Worm (Caenorhabditis elegans) whole organism, L4 larva: ENCODE data around the gene pro-2.
A peak's percentile ranks its signal among the peaks of the same experiment; 100 is the strongest.

Experiments
- D1046.2 ChIP-seq: fragments of 200-800 bp; sonication (Bioruptor generic); IDR thresholded peaks from 2 replicates; pipeline ENCODE4 v1.3.6; 2022; ENCODE audit warnings: missing genetic modification characterization, missing compliant biosample characterization
- F10B5.3 ChIP-seq: sonication (generic microtip); optimal IDR thresholded peaks from 2 replicates; lab custom pipeline; 2016; ENCODE audit warnings: mild to moderate bottlenecking, missing genetic modification characterization, missing compliant biosample characterization
- F26F4.8 ChIP-seq: fragments of 200-800 bp; sonication (Bioruptor generic); conservative IDR thresholded peaks from 2 replicates; pipeline ENCODE4 v1.3.6; 2022; ENCODE audit warnings: missing genetic modification characterization, missing compliant biosample characterization
- F44E2.7 ChIP-seq: fragments of 200-800 bp; sonication (Bioruptor generic); IDR thresholded peaks from 2 replicates; pipeline ENCODE4 v2.1.2; 2022; ENCODE audit warnings: missing genetic modification characterization, missing compliant biosample characterization
- F49E8.2 ChIP-seq: sonication (generic microtip); optimal IDR thresholded peaks from 2 replicates; lab custom pipeline; 2016; ENCODE audit warnings: missing compliant biosample characterization, mild to moderate bottlenecking, missing genetic modification characterization, borderline replicate concordance
- T20F7.1 ChIP-seq: fragments of 200-800 bp; sonication (Bioruptor generic); optimal IDR thresholded peaks from 2 replicates; lab custom pipeline; 2018; ENCODE audit warnings: mild to moderate bottlenecking, missing genetic modification characterization, missing compliant biosample characterization
- T26A8.4 ChIP-seq: fragments of 200-800 bp; sonication (Bioruptor generic); IDR thresholded peaks from 2 replicates; pipeline ENCODE4 v1.3.6; 2022; ENCODE audit warnings: missing genetic modification characterization, missing compliant biosample characterization
- Y105C5A.15 ChIP-seq: fragments of 200-800 bp; sonication (Bioruptor generic); IDR thresholded peaks from 2 replicates; pipeline ENCODE4 v1.3.6; 2022; ENCODE audit warnings: missing genetic modification characterization, missing compliant biosample characterization
- Y5F2A.4 ChIP-seq: fragments of 200-800 bp; sonication (Bioruptor generic); optimal IDR thresholded peaks from 2 replicates; lab custom pipeline; 2018; ENCODE audit warnings: mild to moderate bottlenecking, missing genetic modification characterization, missing compliant biosample characterization
- ama-1 ChIP-seq: fragments of 150-350 bp; optimal IDR thresholded peaks from 2 replicates; lab custom pipeline; 2014; ENCODE audit warnings: inconsistent platforms, mixed read lengths
- arid-1 ChIP-seq: fragments of 200-800 bp; sonication (Bioruptor generic); conservative IDR thresholded peaks from 2 replicates; pipeline ENCODE4 v1.3.6; 2022; ENCODE audit warnings: missing genetic modification reagents, missing genetic modification characterization, missing compliant biosample characterization
- attf-4 ChIP-seq: sonication (generic microtip); optimal IDR thresholded peaks from 3 replicates; lab custom pipeline; 2017; ENCODE audit warnings: missing biosample characterization, missing genetic modification characterization
- ceh-28 ChIP-seq: fragments of 150-350 bp; optimal IDR thresholded peaks from 2 replicates; lab custom pipeline; 2014; ENCODE audit warnings: missing biosample characterization, missing genetic modification reagents, missing genetic modification characterization
- ceh-32 ChIP-seq: sonication (generic microtip); optimal IDR thresholded peaks from 2 replicates; lab custom pipeline; 2016; ENCODE audit warnings: mild to moderate bottlenecking, missing genetic modification characterization, missing compliant biosample characterization; ENCODE audit not compliant: poor library complexity
- ceh-44 ChIP-seq: fragments of 200-800 bp; sonication (Bioruptor generic); IDR thresholded peaks from 2 replicates; pipeline ENCODE4 v1.3.6; 2022; ENCODE audit warnings: missing genetic modification reagents, missing genetic modification characterization, missing compliant biosample characterization
- ceh-62 ChIP-seq: sonication (generic microtip); optimal IDR thresholded peaks from 2 replicates; lab custom pipeline; 2017; ENCODE audit warnings: missing biosample characterization, missing genetic modification characterization
- ceh-82 ChIP-seq: sonication (generic microtip); optimal IDR thresholded peaks from 2 replicates; lab custom pipeline; 2017; ENCODE audit warnings: missing biosample characterization, missing genetic modification characterization
- ces-1 ChIP-seq: fragments of 150-350 bp; sonication (generic microtip); optimal IDR thresholded peaks from 4 replicates; lab custom pipeline; 2014; ENCODE audit warnings: missing biosample characterization, missing genetic modification reagents, missing genetic modification characterization
- ctbp-1 ChIP-seq: fragments of 200-800 bp; sonication (Bioruptor generic); IDR thresholded peaks from 2 replicates; pipeline ENCODE4 v1.3.6; 2022; ENCODE audit warnings: missing genetic modification reagents, missing genetic modification characterization, missing compliant biosample characterization
- daf-8 ChIP-seq: fragments of 200-800 bp; sonication (Bioruptor generic); IDR thresholded peaks from 2 replicates; pipeline ENCODE4 v1.3.6; 2022; ENCODE audit warnings: missing genetic modification characterization, missing compliant biosample characterization
- dmd-8 ChIP-seq: fragments of 200-800 bp; sonication (Bioruptor generic); IDR thresholded peaks from 2 replicates; pipeline ENCODE4 v1.3.6; 2022; ENCODE audit warnings: missing genetic modification characterization, missing compliant biosample characterization
- duxl-1 ChIP-seq: sonication (generic microtip); optimal IDR thresholded peaks from 2 replicates; lab custom pipeline; 2016; ENCODE audit warnings: mild to moderate bottlenecking, missing genetic modification characterization, moderate library complexity, missing compliant biosample characterization; ENCODE audit not compliant: poor library complexity
- fkh-10 ChIP-seq: fragments of 150-350 bp; optimal IDR thresholded peaks from 2 replicates; lab custom pipeline; 2014; ENCODE audit warnings: missing biosample characterization, missing genetic modification reagents, missing genetic modification characterization
- fos-1 ChIP-seq: fragments of 150-350 bp; optimal IDR thresholded peaks from 2 replicates; lab custom pipeline; 2014; ENCODE audit warnings: missing biosample characterization, missing genetic modification characterization
- gei-8 ChIP-seq: fragments of 200-800 bp; sonication (Bioruptor generic); optimal IDR thresholded peaks from 2 replicates; lab custom pipeline; 2018; ENCODE audit warnings: mild to moderate bottlenecking, missing genetic modification characterization, missing compliant biosample characterization
- hlh-11 ChIP-seq: fragments of 200-800 bp; sonication (Bioruptor generic); optimal IDR thresholded peaks from 2 replicates; lab custom pipeline; 2018; ENCODE audit warnings: mild to moderate bottlenecking, missing genetic modification characterization, missing compliant biosample characterization
- hlh-30 ChIP-seq: sonication (generic microtip); optimal IDR thresholded peaks from 2 replicates; lab custom pipeline; 2017; ENCODE audit warnings: antibody characterized with exemption, mild to moderate bottlenecking, missing genetic modification characterization, missing compliant biosample characterization; ENCODE audit not compliant: insufficient read depth
- lin-1 ChIP-seq: fragments of 200-800 bp; sonication (Bioruptor generic); IDR thresholded peaks from 2 replicates; pipeline ENCODE4 v1.3.6; 2022; ENCODE audit warnings: missing genetic modification reagents, missing genetic modification characterization, missing compliant biosample characterization
- lin-38 ChIP-seq: fragments of 200-800 bp; sonication (Bioruptor generic); IDR thresholded peaks from 2 replicates; pipeline ENCODE4 v1.3.6; 2022; ENCODE audit warnings: missing genetic modification reagents, missing genetic modification characterization, missing compliant biosample characterization
- lin-39 ChIP-seq: fragments of 150-350 bp; optimal IDR thresholded peaks from 2 replicates; lab custom pipeline; 2014; ENCODE audit warnings: missing biosample characterization, missing genetic modification reagents, missing genetic modification characterization
- lir-3 ChIP-seq: sonication (generic microtip); optimal IDR thresholded peaks from 2 replicates; lab custom pipeline; 2016; ENCODE audit warnings: mild to moderate bottlenecking, missing genetic modification characterization, missing compliant biosample characterization
- lsy-2 ChIP-seq, 2 experiments: fragments of 150-350 bp in 1 of 2; sonication (generic microtip) in 1 of 2; optimal IDR thresholded peaks; 2 replicates each; lab custom pipeline; 2014 to 2017; ENCODE audit warnings: missing biosample characterization in 2 of 2, missing genetic modification characterization in 2 of 2
- mes-2 ChIP-seq: sonication (generic microtip); optimal IDR thresholded peaks from 2 replicates; lab custom pipeline; 2016; ENCODE audit warnings: missing genotype, mild to moderate bottlenecking, missing genetic modification characterization, missing compliant biosample characterization; ENCODE audit not compliant: poor library complexity, severe bottlenecking
- mxl-3 ChIP-seq: fragments of 200-800 bp; sonication (Bioruptor generic); optimal IDR thresholded peaks from 2 replicates; lab custom pipeline; 2018; ENCODE audit warnings: mild to moderate bottlenecking, missing genetic modification characterization, missing compliant biosample characterization
- nhr-102 ChIP-seq: sonication (generic microtip); optimal IDR thresholded peaks from 2 replicates; lab custom pipeline; 2016; ENCODE audit warnings: mild to moderate bottlenecking, missing genetic modification characterization, moderate library complexity, missing compliant biosample characterization
- nhr-11 ChIP-seq: fragments of 150-350 bp; optimal IDR thresholded peaks from 2 replicates; lab custom pipeline; 2014; ENCODE audit warnings: missing biosample characterization, missing genetic modification characterization
- nhr-111 ChIP-seq: fragments of 200-800 bp; sonication (Bioruptor generic); optimal IDR thresholded peaks from 2 replicates; lab custom pipeline; 2018; ENCODE audit warnings: mild to moderate bottlenecking, missing genetic modification characterization, missing compliant biosample characterization
- nhr-237 ChIP-seq: sonication (generic microtip); optimal IDR thresholded peaks from 2 replicates; lab custom pipeline; 2017; ENCODE audit warnings: missing biosample characterization, missing genetic modification characterization
- nhr-25 ChIP-seq: sonication (generic microtip); optimal IDR thresholded peaks from 2 replicates; lab custom pipeline; 2017; ENCODE audit warnings: missing genetic modification characterization, mild to moderate bottlenecking, missing compliant biosample characterization, antibody characterized with exemption, moderate library complexity, borderline replicate concordance; ENCODE audit not compliant: insufficient read depth
- nhr-28 ChIP-seq: fragments of 150-350 bp; optimal IDR thresholded peaks from 2 replicates; lab custom pipeline; 2014; ENCODE audit warnings: missing biosample characterization, missing genetic modification characterization
- nhr-76 ChIP-seq: fragments of 150-350 bp; optimal IDR thresholded peaks from 2 replicates; lab custom pipeline; 2014; ENCODE audit warnings: missing biosample characterization, missing genetic modification characterization
- nhr-77 ChIP-seq: fragments of 150-350 bp; optimal IDR thresholded peaks from 2 replicates; lab custom pipeline; 2014; ENCODE audit warnings: missing biosample characterization, missing genetic modification characterization
- php-3 ChIP-seq: fragments of 200-800 bp; sonication (Bioruptor generic); IDR thresholded peaks from 2 replicates; pipeline ENCODE4 v1.3.6; 2022; ENCODE audit warnings: missing genetic modification reagents, missing genetic modification characterization, missing compliant biosample characterization
- set-16 ChIP-seq: fragments of 200-800 bp; sonication (Bioruptor generic); IDR thresholded peaks from 2 replicates; pipeline ENCODE4 v1.3.6; 2022; ENCODE audit warnings: missing genetic modification reagents, missing genetic modification characterization, missing compliant biosample characterization
- skn-1 ChIP-seq: fragments of 150-350 bp; optimal IDR thresholded peaks from 2 replicates; lab custom pipeline; 2014; ENCODE audit warnings: missing biosample characterization, missing genetic modification characterization
- spr-1 ChIP-seq: sonication (generic microtip); optimal IDR thresholded peaks from 2 replicates; lab custom pipeline; 2016; ENCODE audit warnings: mild to moderate bottlenecking, missing genetic modification characterization, missing compliant biosample characterization
- spr-3 ChIP-seq: fragments of 200-800 bp; sonication (Bioruptor generic); optimal IDR thresholded peaks from 2 replicates; lab custom pipeline; 2018; ENCODE audit warnings: mild to moderate bottlenecking, missing genetic modification characterization, missing compliant biosample characterization
- tra-1 ChIP-seq: fragments of 200-800 bp; sonication (Bioruptor generic); IDR thresholded peaks from 2 replicates; pipeline ENCODE4 v1.3.6; 2022; ENCODE audit warnings: missing genetic modification reagents, missing genetic modification characterization, missing compliant biosample characterization
- unc-39 ChIP-seq: sonication (generic microtip); optimal IDR thresholded peaks from 2 replicates; lab custom pipeline; 2017; ENCODE audit warnings: missing biosample characterization, missing genetic modification characterization
- vab-7 ChIP-seq: fragments of 200-800 bp; sonication (Bioruptor generic); IDR thresholded peaks from 2 replicates; pipeline ENCODE4 v1.3.6; 2022; ENCODE audit warnings: missing genetic modification reagents, missing genetic modification characterization, missing compliant biosample characterization
- ztf-11 ChIP-seq: fragments of 150-350 bp; optimal IDR thresholded peaks from 2 replicates; lab custom pipeline; 2014; ENCODE audit warnings: missing biosample characterization, missing genetic modification characterization
- ztf-7 ChIP-seq: fragments of 150-350 bp; optimal IDR thresholded peaks from 2 replicates; lab custom pipeline; 2014; ENCODE audit warnings: missing biosample characterization, missing genetic modification characterization

Gene pro-2

DNA sequence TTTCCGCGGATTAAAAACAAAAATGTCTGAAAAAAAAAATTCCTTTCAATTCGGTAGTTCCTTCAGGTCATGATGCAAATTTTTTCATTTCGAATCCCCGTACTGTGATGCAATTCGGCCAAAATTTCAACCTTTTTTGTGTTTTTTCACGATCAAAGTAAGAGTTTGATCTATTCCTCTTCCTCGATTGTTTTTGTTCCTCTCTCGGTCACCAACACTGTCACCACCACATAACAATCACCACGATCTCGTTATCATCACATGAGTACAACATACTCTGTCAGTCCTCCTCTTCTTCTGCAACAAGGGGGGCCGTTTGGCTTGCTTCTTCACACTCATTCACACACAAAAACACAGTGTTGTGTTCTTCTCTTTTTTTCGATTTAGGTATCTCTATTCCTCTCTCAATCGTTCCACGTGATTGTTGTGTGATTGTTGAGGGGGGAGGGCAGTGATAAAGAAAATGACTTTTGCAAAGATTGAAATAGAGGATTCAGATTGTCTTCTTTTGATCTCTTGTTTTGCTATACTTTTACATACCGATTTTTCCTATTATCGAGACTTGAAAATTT is 45.4 kb upstream of the pro-2 start (continued):
- no peak for TF ChIP-seq lin-39 (tag; lab: Kevin White, UChicago)
- TF ChIP-seq ama-1, result peak; percentile 16
- peak; percentile 65 for TF ChIP-seq nhr-77 (tag; lab: Kevin White, UChicago)
- no peak for TF ChIP-seq spr-3 (GFP tag; lab: Kevin White, UChicago)
- peak; percentile 35 for TF ChIP-seq mes-2 (tag; lab: Kevin White, UChicago)
- peak; percentile 31; the same call in 1 of the 2 replicates for TF ChIP-seq lin-1 (GFP tag; lab: Robert Waterston, UW)
- TF ChIP-seq F44E2.7, result no peak
- TF ChIP-seq ztf-11 (tag; lab: Kevin White, UChicago), result no peak
- TF ChIP-seq ceh-62, result no peak
- TF ChIP-seq nhr-25 (tag; lab: Kevin White, UChicago), result peak; percentile 39
- TF ChIP-seq spr-1 (tag; lab: Kevin White, UChicago), result no peak
- no peak for TF ChIP-seq tra-1 (GFP tag; lab: Robert Waterston, UW)
- peak; percentile 96 for TF ChIP-seq hlh-30 (tag; lab: Kevin White, UChicago)
- no peak for TF ChIP-seq ceh-28 (tag; lab: Kevin White, UChicago)
- TF ChIP-seq ctbp-1 (GFP tag; lab: Robert Waterston, UW), result no peak
- no peak for TF ChIP-seq ceh-44 (GFP tag; lab: Robert Waterston, UW)
- TF ChIP-seq fkh-10, result no peak
- TF ChIP-seq gei-8 (GFP tag; lab: Kevin White, UChicago), result no peak
- TF ChIP-seq nhr-76 (tag; lab: Kevin White, UChicago), result no peak
- TF ChIP-seq lin-38 (GFP tag; lab: Robert Waterston, UW), result no peak
- TF ChIP-seq F26F4.8 (GFP tag; lab: Robert Waterston, UW), result no peak
- no peak for TF ChIP-seq F10B5.3 (tag; lab: Kevin White, UChicago)
- no peak for TF ChIP-seq nhr-102
- peak; percentile 54 for TF ChIP-seq nhr-11 (tag; lab: Kevin White, UChicago)
- TF ChIP-seq ceh-32, result no peak
- no peak for TF ChIP-seq lir-3 (tag; lab: Kevin White, UChicago)
- no peak for TF ChIP-seq ceh-82 (tag; lab: Kevin White, UChicago)
- TF ChIP-seq unc-39 (tag; lab: Kevin White, UChicago), result no peak
- TF ChIP-seq Y105C5A.15 (GFP tag; lab: Robert Waterston, UW), result no peak
- peak; percentile 79 for TF ChIP-seq nhr-28 (tag; lab: Kevin White, UChicago)
- no peak for TF ChIP-seq skn-1 (tag; lab: Kevin White, UChicago)
- TF ChIP-seq T26A8.4 (GFP tag; lab: Robert Waterston, UW), result 0 out of 2 replicates have a peak, but pooled peaks have one; percentile 8
- TF ChIP-seq php-3 (GFP tag; lab: Robert Waterston, UW), result no peak
- TF ChIP-seq duxl-1 (tag; lab: Kevin White, UChicago), result no peak
- TF ChIP-seq ztf-7 (tag; lab: Kevin White, UChicago), result no peak
- peak; percentile 93 for TF ChIP-seq mxl-3 (GFP tag; lab: Kevin White, UChicago)
- no peak for TF ChIP-seq arid-1 (GFP tag; lab: Robert Waterston, UW)
- TF ChIP-seq dmd-8 (GFP tag; lab: Robert Waterston, UW), result no peak
- TF ChIP-seq Y5F2A.4 (GFP tag; lab: Kevin White, UChicago), result no peak
- peak in 1 of 2 experiments; percentile 58 for TF ChIP-seq lsy-2 (tag; optimal IDR thresholded peaks at IDR 0.05; lab: Kevin White, UChicago)
- TF ChIP-seq D1046.2 (GFP tag; lab: Robert Waterston, UW), result no peak
- no peak for TF ChIP-seq fos-1 (tag; lab: Kevin White, UChicago)
- TF ChIP-seq attf-4 (tag; lab: Kevin White, UChicago), result no peak
- TF ChIP-seq ces-1 (GFP tag; lab: Kevin White, UChicago), result no peak
- no peak for TF ChIP-seq nhr-111
- TF ChIP-seq nhr-237 (tag; lab: Kevin White, UChicago), result no peak
- no peak for TF ChIP-seq T20F7.1 (GFP tag; lab: Kevin White, UChicago)
- no peak for TF ChIP-seq daf-8
- no peak for TF ChIP-seq F49E8.2 (tag; lab: Kevin White, UChicago)
- TF ChIP-seq set-16 (GFP tag; lab: Robert Waterston, UW), result no peak
- no peak for TF ChIP-seq vab-7 (GFP tag; lab: Robert Waterston, UW)
- peak; percentile 82 for TF ChIP-seq hlh-11 (tag; lab: Kevin White, UChicago)
